Worm (Caenorhabditis elegans): ENCODE results near the gene F21A3.2.
A peak's percentile ranks its signal among the peaks of the same experiment; 100 is the strongest.

Gene F21A3.2

DNA sequence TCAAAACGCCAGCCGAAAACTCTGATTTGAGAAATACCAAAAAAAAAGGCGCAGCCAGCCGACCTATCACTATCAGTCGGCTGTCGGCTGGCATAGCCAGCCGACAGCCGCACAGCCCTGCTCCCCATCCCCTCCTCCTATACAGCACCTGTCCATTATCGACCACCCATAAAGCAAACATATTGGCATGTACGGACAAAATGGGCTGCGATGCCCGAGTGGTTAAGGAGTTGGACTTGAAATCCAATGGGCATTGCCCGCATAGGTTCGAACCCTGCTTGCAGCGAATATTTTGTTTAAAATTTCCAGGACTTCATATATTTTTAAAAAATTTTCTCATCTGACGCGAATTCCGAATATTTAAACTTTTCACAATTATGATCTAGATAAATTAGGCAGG is 16.6 kb upstream of the F21A3.2 start:
- TF ChIP-seq flt-1 (GFP tag; IDR thresholded peaks at IDR 0.05) (no peak; the same call in 1 of the 2 replicates), T22C8.4 (GFP tag; IDR thresholded peaks at IDR 0.05) (no peak), klf-2 (GFP tag; conservative IDR thresholded peaks at IDR 0.05) (no peak), cog-1 (tag; optimal IDR thresholded peaks at IDR 0.05) (no peak), ztf-23 (GFP tag; IDR thresholded peaks at IDR 0.05) (0 out of 2 replicates have a peak, but pooled peaks have one; percentile 25)

DNA sequence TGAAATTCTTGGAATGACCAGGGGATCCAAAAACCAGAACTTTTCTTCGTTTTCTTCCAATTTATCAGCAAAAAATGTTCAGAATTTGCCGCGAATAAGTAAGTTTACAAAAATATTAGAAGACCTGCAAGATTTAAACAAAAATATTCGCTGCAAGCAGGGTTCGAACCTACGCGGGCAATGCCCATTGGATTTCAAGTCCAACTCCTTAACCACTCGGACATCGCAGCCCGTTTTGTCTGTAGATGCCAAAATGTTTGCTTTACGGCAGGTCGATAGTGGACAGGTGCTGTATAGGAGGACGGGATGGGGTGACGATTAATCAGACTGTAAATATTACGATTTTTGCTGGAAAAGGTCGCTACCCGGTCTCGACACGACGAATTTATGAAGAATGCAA is 14.0 kb upstream of the F21A3.2 start:
- TF ChIP-seq cog-1 (tag; optimal IDR thresholded peaks at IDR 0.05) (no peak), flt-1 (GFP tag; IDR thresholded peaks at IDR 0.05) (peak; percentile 68; the same call in 1 of the 2 replicates), klf-2 (GFP tag; conservative IDR thresholded peaks at IDR 0.05) (0 out of 2 replicates have a peak, but pooled peaks have one; percentile 43), med-1 (GFP tag; optimal IDR thresholded peaks at IDR 0.05; ENCODE audit: insufficient read depth) (no peak), ref-1 (GFP tag; conservative IDR thresholded peaks at IDR 0.05) (0 out of 2 replicates have a peak, but pooled peaks have one; percentile 24)

ce11 chrV:15544898-15545297 is 11.1 kb upstream of the F21A3.2 start, which contains the start of gene glb-14:
Gene glb-14 (minus strand): TSS chrV:15544994.
- TF ChIP-seq ref-1 (GFP tag; conservative IDR thresholded peaks at IDR 0.05) = no peak
- TF ChIP-seq tab-1 (GFP tag; IDR thresholded peaks at IDR 0.05) = no peak
- no peak for TF ChIP-seq ztf-29 (GFP tag; IDR thresholded peaks at IDR 0.05)
- TF ChIP-seq flt-1 (GFP tag; IDR thresholded peaks at IDR 0.05) = no peak
- no peak for TF ChIP-seq med-1 (GFP tag; optimal IDR thresholded peaks at IDR 0.05; ENCODE audit: insufficient read depth)
- no peak for TF ChIP-seq cog-1 (tag; optimal IDR thresholded peaks at IDR 0.05)
- TF ChIP-seq klf-2 (GFP tag; conservative IDR thresholded peaks at IDR 0.05) = no peak
- no peak for TF ChIP-seq ztf-23 (GFP tag; IDR thresholded peaks at IDR 0.05)
- no peak for TF ChIP-seq T22C8.4 (GFP tag; IDR thresholded peaks at IDR 0.05)

- TF ChIP-seq flt-1 (GFP tag; IDR thresholded peaks at IDR 0.05) = no peak
These were observed 9.5 kb upstream of the F21A3.2 start for ce11 chrV:15543252-15543651.

DNA sequence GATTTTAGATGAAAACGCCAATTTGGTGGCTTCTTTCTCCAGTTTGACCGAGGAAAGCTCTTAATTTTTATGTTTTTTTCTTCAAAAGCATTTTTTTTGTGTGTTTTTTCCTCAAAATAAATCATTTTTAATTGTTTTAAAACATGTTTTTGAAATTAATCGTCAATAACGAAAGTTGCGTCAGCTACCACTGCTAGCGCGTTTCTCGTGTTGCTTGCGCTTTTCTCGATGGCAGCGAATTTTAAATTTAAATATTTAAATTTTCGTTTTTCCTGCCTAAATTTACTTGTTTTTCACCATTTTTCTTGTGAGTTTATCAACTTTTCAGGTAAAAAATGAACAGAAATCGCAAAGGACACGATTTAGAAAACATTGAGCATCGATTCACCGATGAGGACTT is 4.2 kb upstream of the F21A3.2 start, which contains the start of gene prde-1:
prde-1 (plus strand) TSS at position 322 of the 400 bp plus-strand sequence.
- TF ChIP-seq tab-1 (GFP tag; IDR thresholded peaks at IDR 0.05) (no peak), ref-1 (GFP tag; conservative IDR thresholded peaks at IDR 0.05) (no peak), T22C8.4 (GFP tag; IDR thresholded peaks at IDR 0.05) (no peak), ztf-29 (GFP tag; IDR thresholded peaks at IDR 0.05) (no peak), cog-1 (tag; optimal IDR thresholded peaks at IDR 0.05) (no peak), ztf-23 (GFP tag; IDR thresholded peaks at IDR 0.05) (no peak)

- TF ChIP-seq ztf-29 (GFP tag; IDR thresholded peaks at IDR 0.05) = no peak
- TF ChIP-seq med-1 (GFP tag; optimal IDR thresholded peaks at IDR 0.05; ENCODE audit: insufficient read depth) = no peak
- TF ChIP-seq ztf-23 (GFP tag; IDR thresholded peaks at IDR 0.05) = no peak
- no peak for TF ChIP-seq cog-1 (tag; optimal IDR thresholded peaks at IDR 0.05)
- no peak for TF ChIP-seq flt-1 (GFP tag; IDR thresholded peaks at IDR 0.05)
- TF ChIP-seq T22C8.4 (GFP tag; IDR thresholded peaks at IDR 0.05) = no peak
- TF ChIP-seq ref-1 (GFP tag; conservative IDR thresholded peaks at IDR 0.05) = no peak
- TF ChIP-seq tab-1 (GFP tag; IDR thresholded peaks at IDR 0.05) = no peak
- TF ChIP-seq klf-2 (GFP tag; conservative IDR thresholded peaks at IDR 0.05) = no peak
These were observed 2.6 kb upstream of the F21A3.2 start, which contains the start of gene F21A3.4 for ce11 chrV:15536320-15536719. Gene F21A3.4 (plus strand): TSS chrV:15536620.

DNA sequence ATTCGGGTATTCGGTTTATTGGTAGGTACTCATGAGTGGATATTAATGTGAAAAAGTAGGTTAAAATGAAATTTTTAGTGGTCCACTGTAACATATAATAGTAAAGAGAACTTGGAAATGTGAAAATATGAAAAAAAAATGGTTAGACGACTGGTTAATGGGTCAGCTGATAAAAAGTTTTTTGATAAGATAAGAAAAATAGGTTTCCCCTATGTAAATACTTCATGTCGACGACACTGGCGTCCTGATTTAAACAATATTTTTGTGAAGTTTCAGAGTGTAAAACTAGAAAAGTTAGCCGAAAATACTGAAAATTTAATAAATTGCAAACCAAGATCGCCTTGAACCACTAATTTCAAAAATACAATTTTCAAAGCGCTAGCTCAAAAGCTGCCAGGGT is 668 bp downstream of the F21A3.2 start, which contains the start of gene F21A3.11:
F21A3.11 (minus strand) TSS at position 117 of the 400 bp plus-strand sequence.
- no peak for TF ChIP-seq ref-1 (GFP tag; conservative IDR thresholded peaks at IDR 0.05)
- no peak for TF ChIP-seq med-1 (GFP tag; optimal IDR thresholded peaks at IDR 0.05; ENCODE audit: insufficient read depth)
- TF ChIP-seq T22C8.4 (GFP tag; IDR thresholded peaks at IDR 0.05) = no peak
- no peak for TF ChIP-seq flt-1 (GFP tag; IDR thresholded peaks at IDR 0.05)
- no peak for TF ChIP-seq ztf-23 (GFP tag; IDR thresholded peaks at IDR 0.05)
- TF ChIP-seq ztf-29 (GFP tag; IDR thresholded peaks at IDR 0.05) = no peak
- no peak for TF ChIP-seq tab-1 (GFP tag; IDR thresholded peaks at IDR 0.05)
- TF ChIP-seq cog-1 (tag; optimal IDR thresholded peaks at IDR 0.05) = no peak
- no peak for TF ChIP-seq klf-2 (GFP tag; conservative IDR thresholded peaks at IDR 0.05)

DNA sequence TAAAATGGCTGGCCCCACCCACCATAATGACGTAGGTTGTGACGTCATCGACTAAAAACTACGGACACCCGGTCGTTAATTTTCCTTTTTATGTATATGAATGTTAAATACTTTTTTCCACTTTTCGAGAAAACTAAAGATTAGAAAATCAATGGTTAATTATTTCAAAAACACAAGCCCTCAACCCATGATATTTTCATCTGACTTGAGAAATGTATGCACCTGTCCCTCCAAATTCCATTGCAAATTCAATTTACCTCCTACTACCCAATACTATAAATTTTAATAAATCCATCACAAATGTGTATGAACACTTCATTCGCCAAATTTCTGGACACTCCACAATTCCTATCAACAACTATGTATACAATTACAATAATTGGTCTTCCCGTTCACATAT is 4.7 kb downstream of the F21A3.2 start, which contains the start of gene srh-276:
srh-276 (plus strand) TSS at position 301 of the 400 bp plus-strand sequence.
- TF ChIP-seq ztf-23 (GFP tag; IDR thresholded peaks at IDR 0.05) = no peak
- no peak for TF ChIP-seq ref-1 (GFP tag; conservative IDR thresholded peaks at IDR 0.05)
- no peak for TF ChIP-seq med-1 (GFP tag; optimal IDR thresholded peaks at IDR 0.05; ENCODE audit: insufficient read depth)
- no peak for TF ChIP-seq klf-2 (GFP tag; conservative IDR thresholded peaks at IDR 0.05)
- no peak for TF ChIP-seq flt-1 (GFP tag; IDR thresholded peaks at IDR 0.05)
- TF ChIP-seq T22C8.4 (GFP tag; IDR thresholded peaks at IDR 0.05) = no peak
- TF ChIP-seq tab-1 (GFP tag; IDR thresholded peaks at IDR 0.05) = no peak
- no peak for TF ChIP-seq cog-1 (tag; optimal IDR thresholded peaks at IDR 0.05)
- no peak for TF ChIP-seq ztf-29 (GFP tag; IDR thresholded peaks at IDR 0.05)

DNA sequence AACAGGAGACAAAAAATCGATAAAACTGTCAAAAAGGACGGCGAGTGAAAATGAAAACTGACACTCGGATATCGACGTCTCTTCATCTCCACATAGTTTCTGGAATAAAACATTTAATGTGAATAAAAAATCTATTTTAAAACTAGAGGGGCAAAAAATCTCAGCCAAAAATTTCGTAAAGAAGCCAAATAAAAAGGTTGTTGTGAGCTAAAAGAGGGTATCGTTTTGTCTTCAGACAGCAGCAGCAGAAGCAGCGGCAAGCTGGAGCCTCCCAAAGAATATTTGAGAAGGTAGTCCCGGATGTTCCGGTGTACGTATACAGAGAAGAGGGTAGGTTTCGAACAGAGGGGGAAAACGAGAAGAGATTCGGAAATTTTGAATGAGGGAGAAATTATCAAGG is 11.8 kb downstream of the F21A3.2 start, which contains the start of gene lgc-31:
lgc-31 (minus strand) TSS at position 101 of the 400 bp plus-strand sequence.
- TF ChIP-seq med-1 (GFP tag; optimal IDR thresholded peaks at IDR 0.05; ENCODE audit: insufficient read depth) (no peak), ztf-29 (GFP tag; IDR thresholded peaks at IDR 0.05) (no peak), ztf-23 (GFP tag; IDR thresholded peaks at IDR 0.05) (no peak)

DNA sequence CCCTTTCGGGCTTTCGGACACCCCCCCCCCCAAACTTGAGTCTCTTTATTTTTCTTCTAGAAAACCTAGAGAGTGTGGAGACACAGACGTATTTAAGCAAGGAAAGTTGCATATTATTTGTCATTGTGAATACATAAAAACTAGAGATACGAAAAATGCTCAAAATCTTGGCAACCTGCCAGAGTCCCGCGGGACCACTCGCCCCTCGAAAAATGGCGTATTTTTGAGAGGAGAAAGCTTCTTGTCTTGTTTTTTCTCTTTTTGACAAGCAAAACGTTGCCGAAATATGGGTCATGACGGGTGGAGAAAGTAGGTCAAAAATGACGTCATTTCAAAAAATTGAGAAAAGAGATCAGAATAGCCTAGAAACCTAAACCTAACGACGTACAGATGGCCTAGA is 13.4 kb downstream of the F21A3.2 start:
- TF ChIP-seq ref-1 (GFP tag; conservative IDR thresholded peaks at IDR 0.05) = no peak
- no peak for TF ChIP-seq tab-1 (GFP tag; IDR thresholded peaks at IDR 0.05)
- no peak for TF ChIP-seq cog-1 (tag; optimal IDR thresholded peaks at IDR 0.05)
- TF ChIP-seq med-1 (GFP tag; optimal IDR thresholded peaks at IDR 0.05; ENCODE audit: insufficient read depth) = no peak
- no peak for TF ChIP-seq flt-1 (GFP tag; IDR thresholded peaks at IDR 0.05)
- no peak for TF ChIP-seq klf-2 (GFP tag; conservative IDR thresholded peaks at IDR 0.05)
- TF ChIP-seq T22C8.4 (GFP tag; IDR thresholded peaks at IDR 0.05) = no peak
- no peak for TF ChIP-seq ztf-23 (GFP tag; IDR thresholded peaks at IDR 0.05)
- TF ChIP-seq ztf-29 (GFP tag; IDR thresholded peaks at IDR 0.05) = no peak
